Fruit fly (Drosophila melanogaster): ENCODE data around the gene crim.
A peak's percentile ranks its signal among the peaks of the same experiment; 100 is the strongest.

crim gene

dm6 chr3L:11711789-11712188 is 603 bp upstream of the crim start:
- TF ChIP-seq EcR (GFP tag; optimal IDR thresholded peaks at IDR 0.05) (no peak), CG4496 (GFP tag; IDR thresholded peaks at IDR 0.05) (0 out of 3 replicates have a peak, but pooled peaks have one; percentile 24), CG13204 (GFP tag; optimal IDR thresholded peaks at IDR 0.05) (no peak)

dm6 chr3L:11708633-11709116 is 2.5 kb downstream of the crim start, which contains the start of the genes Ccdc56 and mtTFB1:
Gene Ccdc56, plus strand, starts transcription at chr3L:11708979.
Gene mtTFB1, plus strand, starts transcription at chr3L:11708979.
- TF ChIP-seq CG4496 (GFP tag; IDR thresholded peaks at IDR 0.05) (peak; percentile 47; the same call in 2 of the 3 replicates), Ets98B (GFP tag; IDR thresholded peaks at IDR 0.05) (no peak), CG8159 (tag; optimal IDR thresholded peaks at IDR 0.05) (no peak)

- TF ChIP-seq Ets98B (GFP tag; IDR thresholded peaks at IDR 0.05) (peak; percentile 57), CG9948 (tag; optimal IDR thresholded peaks at IDR 0.05) (no peak), CG12605 (GFP tag; IDR thresholded peaks at IDR 0.05) (peak; percentile 87), fd96Ca (GFP tag; IDR thresholded peaks at IDR 0.05) (peak; percentile 37; the same call in 1 of the 3 replicates), CG34367 (tag; optimal IDR thresholded peaks at IDR 0.05) (no peak), D1 (tag; optimal IDR thresholded peaks at IDR 0.05) (no peak), EcR (GFP tag; optimal IDR thresholded peaks at IDR 0.05) (peak; percentile 58), Pif1A (GFP tag; optimal IDR thresholded peaks at IDR 0.05) (peak; percentile 25), CG10348 (GFP tag; IDR thresholded peaks at IDR 0.05) (no peak), CG14655 (GFP tag; optimal IDR thresholded peaks at IDR 0.05) (no peak), CG8159 (tag; optimal IDR thresholded peaks at IDR 0.05) (no peak), CG32121 (GFP tag; IDR thresholded peaks at IDR 0.05) (peak; percentile 42; the same call in 1 of the 2 replicates), CG4496 (GFP tag; IDR thresholded peaks at IDR 0.05) (peak; percentile 58; the same call in 2 of the 3 replicates), CG15710 (tag; optimal IDR thresholded peaks at IDR 0.05) (no peak), CG8301 (tag; optimal IDR thresholded peaks at IDR 0.05) (no peak), gl (tag; optimal IDR thresholded peaks at IDR 0.05) (peak; percentile 52), rn (GFP tag; IDR thresholded peaks at IDR 0.05) (no peak), Pif1B (GFP tag; optimal IDR thresholded peaks at IDR 0.05) (peak; percentile 48), CG17806 (tag; optimal IDR thresholded peaks at IDR 0.05) (no peak), Snoo (tag; optimal IDR thresholded peaks at IDR 0.05) (no peak), CG13204 (GFP tag; optimal IDR thresholded peaks at IDR 0.05) (peak; percentile 50)
Observed at dm6 chr3L:11707978-11708632, 3.1 kb downstream of the crim start, which contains the start of gene CG11658. Gene CG11658, minus strand, starts transcription at chr3L:11708553.

dm6 chr3L:11704902-11705546 is 6.2 kb downstream of the crim start:
- no peak for TF ChIP-seq EcR (GFP tag; optimal IDR thresholded peaks at IDR 0.05)
- TF ChIP-seq Ets98B (GFP tag; IDR thresholded peaks at IDR 0.05): no peak
- no peak for TF ChIP-seq Pif1B (GFP tag; optimal IDR thresholded peaks at IDR 0.05)
- no peak for TF ChIP-seq Pif1A (GFP tag; optimal IDR thresholded peaks at IDR 0.05)
- TF ChIP-seq CG32121 (GFP tag; IDR thresholded peaks at IDR 0.05): no peak
- no peak for TF ChIP-seq CG8301 (tag; optimal IDR thresholded peaks at IDR 0.05)
- TF ChIP-seq gl (tag; optimal IDR thresholded peaks at IDR 0.05): no peak
- TF ChIP-seq fd96Ca (GFP tag; IDR thresholded peaks at IDR 0.05): no peak
- TF ChIP-seq Snoo (tag; optimal IDR thresholded peaks at IDR 0.05): no peak
- no peak for TF ChIP-seq D1 (tag; optimal IDR thresholded peaks at IDR 0.05)
- no peak for TF ChIP-seq CG8159 (tag; optimal IDR thresholded peaks at IDR 0.05)
- TF ChIP-seq CG13204 (GFP tag; optimal IDR thresholded peaks at IDR 0.05): no peak
- TF ChIP-seq CG9948 (tag; optimal IDR thresholded peaks at IDR 0.05): no peak
- no peak for TF ChIP-seq CG15710 (tag; optimal IDR thresholded peaks at IDR 0.05)
- TF ChIP-seq CG17806 (tag; optimal IDR thresholded peaks at IDR 0.05): no peak
- TF ChIP-seq CG34367 (tag; optimal IDR thresholded peaks at IDR 0.05): no peak
- no peak for TF ChIP-seq CG12605 (GFP tag; IDR thresholded peaks at IDR 0.05)

- TF ChIP-seq EcR (GFP tag; optimal IDR thresholded peaks at IDR 0.05): peak; percentile 74
- no peak for TF ChIP-seq CG14655 (GFP tag; optimal IDR thresholded peaks at IDR 0.05)
- no peak for TF ChIP-seq CG17806 (tag; optimal IDR thresholded peaks at IDR 0.05)
- TF ChIP-seq Snoo (tag; optimal IDR thresholded peaks at IDR 0.05): no peak
- no peak; the same call in 2 of the 3 replicates for TF ChIP-seq fd96Ca (GFP tag; IDR thresholded peaks at IDR 0.05)
Observed at dm6 chr3L:11703579-11703978, 7.6 kb downstream of the crim start.

- TF ChIP-seq rn (GFP tag; IDR thresholded peaks at IDR 0.05) (no peak), CG34367 (tag; optimal IDR thresholded peaks at IDR 0.05) (no peak), CG14655 (GFP tag; optimal IDR thresholded peaks at IDR 0.05) (peak; percentile 21), fd96Ca (GFP tag; IDR thresholded peaks at IDR 0.05) (0 out of 3 replicates have a peak, but pooled peaks have one; percentile 6), D1 (tag; optimal IDR thresholded peaks at IDR 0.05) (no peak), CG12605 (GFP tag; IDR thresholded peaks at IDR 0.05) (no peak), Pif1A (GFP tag; optimal IDR thresholded peaks at IDR 0.05) (no peak), Pif1B (GFP tag; optimal IDR thresholded peaks at IDR 0.05) (no peak), CG15710 (tag; optimal IDR thresholded peaks at IDR 0.05) (no peak), Ets98B (GFP tag; IDR thresholded peaks at IDR 0.05) (peak; percentile 45), CG4496 (GFP tag; IDR thresholded peaks at IDR 0.05) (peak; percentile 45; the same call in 1 of the 3 replicates), CG10348 (GFP tag; IDR thresholded peaks at IDR 0.05) (no peak), CG32121 (GFP tag; IDR thresholded peaks at IDR 0.05) (peak; percentile 52), gl (tag; optimal IDR thresholded peaks at IDR 0.05) (no peak), CG8301 (tag; optimal IDR thresholded peaks at IDR 0.05) (peak; percentile 3), EcR (GFP tag; optimal IDR thresholded peaks at IDR 0.05) (no peak), CG9948 (tag; optimal IDR thresholded peaks at IDR 0.05) (no peak), CG17806 (tag; optimal IDR thresholded peaks at IDR 0.05) (no peak), Snoo (tag; optimal IDR thresholded peaks at IDR 0.05) (no peak), CG13204 (GFP tag; optimal IDR thresholded peaks at IDR 0.05) (no peak), CG8159 (tag; optimal IDR thresholded peaks at IDR 0.05) (no peak)
Observed at dm6 chr3L:11701649-11702048, 9.5 kb downstream of the crim start.

All from whole organism, pupa.